Fruit fly (Drosophila melanogaster): ENCODE data around the gene Noc1.
A peak's percentile ranks its signal among the peaks of the same experiment; 100 is the strongest.

Noc1 gene

dm6 chr3L:11070372-11070854, 4.2 kb upstream of the Noc1 start, which contains the start of gene Mocs1 (continued):
- peak in 1 of 2 experiments; percentile 6 for TF ChIP-seq Trl (optimal IDR thresholded peaks at IDR 0.05)
- TF ChIP-seq Trl (GFP tag; optimal IDR thresholded peaks at IDR 0.05) = no peak
- TF ChIP-seq MBD-R2 (GFP tag; IDR thresholded peaks at IDR 0.05) = peak; percentile 41; the same call in 1 of the 2 replicates
- no peak for TF ChIP-seq CG4424 (GFP tag; optimal IDR thresholded peaks at IDR 0.05)
- TF ChIP-seq CG3847 (GFP tag; IDR thresholded peaks at IDR 0.05) = peak; percentile 25; the same call in 1 of the 2 replicates
- peak; percentile 88; the same call in 3 of the 4 replicates for TF ChIP-seq chinmo (GFP tag; IDR thresholded peaks at IDR 0.05; ENCODE audit: partially characterized antibody)
- no peak for TF ChIP-seq shn (GFP tag; optimal IDR thresholded peaks at IDR 0.05)
- TF ChIP-seq ewg (GFP tag; optimal IDR thresholded peaks at IDR 0.05) = no peak
- TF ChIP-seq Hmx (GFP tag; optimal IDR thresholded peaks at IDR 0.05) = no peak
- no peak for TF ChIP-seq wor (GFP tag; IDR thresholded peaks at IDR 0.05)
- no peak for TF ChIP-seq CG12391 (tag; optimal IDR thresholded peaks at IDR 0.05)
- TF ChIP-seq CG34422 (GFP tag; IDR thresholded peaks at IDR 0.05) = peak; percentile 77; the same call in 1 of the 3 replicates
- no peak for TF ChIP-seq CG11398 (GFP tag; optimal IDR thresholded peaks at IDR 0.05)
- TF ChIP-seq cas (GFP tag; IDR thresholded peaks at IDR 0.05) = no peak
- TF ChIP-seq NFAT (GFP tag; IDR thresholded peaks at IDR 0.05) = peak; percentile 23; the same call in 1 of the 2 replicates
- TF ChIP-seq CHES-1-like (GFP tag; optimal IDR thresholded peaks at IDR 0.05) = peak; percentile 15
- TF ChIP-seq Adf1 (GFP tag; IDR thresholded peaks at IDR 0.05) = peak; percentile 48
- TF ChIP-seq CG7271 (tag; optimal IDR thresholded peaks at IDR 0.05) = no peak
- TF ChIP-seq CG1529 (GFP tag; optimal IDR thresholded peaks at IDR 0.05) = no peak
- TF ChIP-seq CG8281 (tag; optimal IDR thresholded peaks at IDR 0.05) = no peak
- no peak for TF ChIP-seq CG15696 (tag; optimal IDR thresholded peaks at IDR 0.05)
- TF ChIP-seq CG6683 (GFP tag; optimal IDR thresholded peaks at IDR 0.05) = peak; percentile 2
- TF ChIP-seq BtbVII (GFP tag; optimal IDR thresholded peaks at IDR 0.05) = no peak
- TF ChIP-seq bbx (GFP tag; IDR thresholded peaks at IDR 0.05; ENCODE audit: partially characterized antibody) = no peak
- TF ChIP-seq CG3163 (GFP tag; optimal IDR thresholded peaks at IDR 0.05) = no peak
- no peak for TF ChIP-seq Poxn (GFP tag; IDR thresholded peaks at IDR 0.05)
- no peak for TF ChIP-seq ATbp (GFP tag; optimal IDR thresholded peaks at IDR 0.05)
- TF ChIP-seq CG13624 (GFP tag; optimal IDR thresholded peaks at IDR 0.05) = no peak
- peak; percentile 60; the same call in 1 of the 2 replicates for TF ChIP-seq rib (GFP tag; IDR thresholded peaks at IDR 0.05)
- peak; percentile 30; the same call in 1 of the 2 replicates for TF ChIP-seq wdn (GFP tag; IDR thresholded peaks at IDR 0.05)
- peak; percentile 26; the same call in 1 of the 2 replicates for TF ChIP-seq CG42726 (GFP tag; IDR thresholded peaks at IDR 0.05; ENCODE audit: partially characterized antibody)
- no peak for TF ChIP-seq H2.0 (GFP tag; IDR thresholded peaks at IDR 0.05)
- TF ChIP-seq crol (GFP tag; IDR thresholded peaks at IDR 0.05) = peak; percentile 96
- peak; percentile 38 for TF ChIP-seq CG12769 (tag; optimal IDR thresholded peaks at IDR 0.05)
- no peak for TF ChIP-seq CG6654 (GFP tag; optimal IDR thresholded peaks at IDR 0.05)
- 0 out of 3 replicates have a peak, but pooled peaks have one; percentile 39 for TF ChIP-seq CG6175 (GFP tag; IDR thresholded peaks at IDR 0.05)
- no peak for TF ChIP-seq CG7556 (GFP tag; optimal IDR thresholded peaks at IDR 0.05)
- TF ChIP-seq CG13287 (GFP tag; IDR thresholded peaks at IDR 0.05; ENCODE audit: partially characterized antibody) = peak; percentile 49; the same call in 1 of the 2 replicates
- no peak for TF ChIP-seq zfh2 (GFP tag; optimal IDR thresholded peaks at IDR 0.05)
- TF ChIP-seq Hr78 (GFP tag; optimal IDR thresholded peaks at IDR 0.05) = peak in 1 of 2 experiments; percentile 98
- 0 out of 2 replicates have a peak, but pooled peaks have one; percentile 34 for TF ChIP-seq hbn (GFP tag; IDR thresholded peaks at IDR 0.05; ENCODE audit: partially characterized antibody)
- TF ChIP-seq CG9932 (GFP tag; IDR thresholded peaks at IDR 0.05) = peak; percentile 52
- peak; percentile 19; the same call in 1 of the 2 replicates for TF ChIP-seq ranshi (GFP tag; IDR thresholded peaks at IDR 0.05)
- no peak for TF ChIP-seq Scr (GFP tag; IDR thresholded peaks at IDR 0.05; ENCODE audit: partially characterized antibody)
- TF ChIP-seq bab2 (GFP tag; optimal IDR thresholded peaks at IDR 0.05) = no peak
- peak; percentile 57 for TF ChIP-seq Jarid2 (GFP tag; optimal IDR thresholded peaks at IDR 0.05)
- TF ChIP-seq CG8924 (tag; optimal IDR thresholded peaks at IDR 0.05) = no peak
- TF ChIP-seq Sry-δ (GFP tag; optimal IDR thresholded peaks at IDR 0.05) = no peak
- TF ChIP-seq grau (tag; optimal IDR thresholded peaks at IDR 0.05) = peak; percentile 17
- no peak for TF ChIP-seq NC2β (GFP tag; optimal IDR thresholded peaks at IDR 0.05)
